Fruit fly (Drosophila melanogaster) S2 (cell line): ENCODE results near the gene ss.

ENCODE experiments used
- CG8478 ChIP-seq: fragments of >200 bp; optimal IDR thresholded peaks from 2 replicates; lab custom pipeline; 2018
- CTCF ChIP-seq, 2 experiments: fragments of >200 bp; optimal IDR thresholded peaks; 2 replicates each; lab custom pipeline; 2018

DNA sequence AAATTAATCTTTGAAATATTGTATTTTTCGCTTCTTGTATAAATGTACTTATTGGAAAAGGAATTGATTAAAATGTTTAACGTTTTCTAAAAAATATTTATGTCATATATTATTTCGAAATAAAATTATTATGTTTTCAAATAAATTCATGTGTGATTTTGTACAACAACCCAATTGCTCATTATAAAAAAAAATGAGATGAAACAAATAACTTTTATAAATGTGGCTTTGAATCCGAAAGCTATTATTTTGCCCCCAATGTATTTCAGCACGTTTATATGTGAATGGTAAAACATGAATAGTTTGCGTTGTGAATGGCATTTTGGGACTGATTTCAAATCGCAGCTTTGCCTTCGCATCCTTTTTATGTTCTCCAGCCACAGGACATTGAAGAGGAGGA, 31.1 kb upstream of the ss start, which contains the start of gene CG14881:
- no peak for TF ChIP-seq CTCF (optimal IDR thresholded peaks at IDR 0.05; lab: Kevin White, UChicago)
- no peak for TF ChIP-seq CG8478 (lab: Kevin White, UChicago)
